Worm (Caenorhabditis elegans): ENCODE results near the gene amph-1.

Gene amph-1

DNA sequence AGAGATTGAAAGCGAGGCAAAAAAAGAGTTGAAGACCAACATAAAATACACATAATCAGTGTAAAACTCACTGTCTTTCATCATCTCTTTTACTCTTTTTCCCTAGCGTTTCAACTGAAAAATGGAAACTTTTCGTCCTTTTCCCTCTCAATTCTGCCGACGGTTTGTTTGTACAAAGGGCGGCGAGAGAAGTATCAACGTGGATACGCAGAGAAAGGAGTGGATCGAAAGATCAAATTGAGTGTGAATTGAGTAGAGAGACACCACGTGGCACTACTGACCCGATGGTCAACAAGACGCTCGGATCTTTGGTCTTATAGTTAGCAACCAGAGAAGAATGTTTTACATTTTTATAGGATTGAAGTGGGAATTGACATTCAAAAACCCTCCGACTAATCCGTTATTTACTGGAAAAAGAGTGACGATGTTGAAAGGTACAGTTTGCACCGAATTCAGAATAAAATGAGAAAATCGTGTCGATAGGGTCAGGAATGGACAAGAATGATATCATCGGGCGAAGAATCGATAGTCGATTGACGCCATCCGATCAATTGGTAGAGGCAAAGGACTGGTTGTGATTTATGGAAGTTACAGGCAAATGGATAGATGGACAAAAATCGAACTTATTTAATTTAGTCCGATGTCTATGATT, 23.5 kb upstream of the amph-1 start (continued):
- TF ChIP-seq lin-39 (tag; optimal IDR thresholded peaks at IDR 0.05), result no peak

DNA sequence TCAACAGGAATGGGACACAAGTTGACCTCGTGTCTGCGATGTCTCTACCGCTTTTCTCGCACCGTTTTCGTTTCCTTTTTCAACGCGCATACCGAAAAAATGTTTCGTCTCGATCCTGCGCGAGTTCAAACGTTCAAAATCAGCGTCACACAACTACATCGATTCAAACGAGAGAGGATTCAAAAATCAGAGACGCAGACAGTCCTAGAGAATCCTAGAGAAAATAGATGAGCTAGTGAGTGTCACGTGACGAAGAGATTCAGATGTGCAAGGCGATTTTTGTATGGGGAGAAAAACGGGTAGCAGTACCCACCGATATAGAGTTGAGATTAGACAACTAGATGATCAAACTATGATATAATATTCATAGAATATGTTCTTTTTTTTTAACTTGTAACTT, 22.3 kb upstream of the amph-1 start:
- TF ChIP-seq nhr-237 (tag; optimal IDR thresholded peaks at IDR 0.05) (no peak), ama-1 (optimal IDR thresholded peaks at IDR 0.05) (peak; percentile 39), jun-1 (tag; optimal IDR thresholded peaks at IDR 0.05) (no peak), ceh-82 (tag; optimal IDR thresholded peaks at IDR 0.05) (no peak), egl-27 (tag; optimal IDR thresholded peaks at IDR 0.05) (no peak), lsy-12 (tag; optimal IDR thresholded peaks at IDR 0.05) (peak; percentile 38), nhr-25 (tag; optimal IDR thresholded peaks at IDR 0.05) (peak; percentile 42), eor-1 (tag; optimal IDR thresholded peaks at IDR 0.05) (no peak), nhr-11 (tag; optimal IDR thresholded peaks at IDR 0.05) (no peak), elt-1 (tag; optimal IDR thresholded peaks at IDR 0.05) (peak; percentile 70), nhr-76 (tag; optimal IDR thresholded peaks at IDR 0.05) (no peak), nhr-43 (tag; optimal IDR thresholded peaks at IDR 0.05; ENCODE audit: poor library complexity, severe bottlenecking) (peak; percentile 80), nfya-1 (tag; optimal IDR thresholded peaks at IDR 0.05; ENCODE audit: insufficient read depth) (no peak), ceh-9 (tag; optimal IDR thresholded peaks at IDR 0.05) (no peak), elt-3 (tag; optimal IDR thresholded peaks at IDR 0.05) (no peak), ztf-4 (tag; optimal IDR thresholded peaks at IDR 0.05) (no peak), skn-1 (tag; optimal IDR thresholded peaks at IDR 0.05) (no peak), snpc-4 (tag; optimal IDR thresholded peaks at IDR 0.05) (no peak), nhr-28 (tag; optimal IDR thresholded peaks at IDR 0.05) (no peak), nhr-12 (tag; optimal IDR thresholded peaks at IDR 0.05) (no peak), fkh-2 (tag; optimal IDR thresholded peaks at IDR 0.05) (no peak), ceh-28 (tag; optimal IDR thresholded peaks at IDR 0.05) (peak; percentile 37), mdl-1 (tag; optimal IDR thresholded peaks at IDR 0.05) (peak; percentile 64), nhr-23 (tag; optimal IDR thresholded peaks at IDR 0.05) (peak; percentile 78), pha-4 (tag; optimal IDR thresholded peaks at IDR 0.05) (no peak), aly-2 (tag; optimal IDR thresholded peaks at IDR 0.05) (no peak), tbx-2 (tag; optimal IDR thresholded peaks at IDR 0.05) (no peak), zag-1 (tag; optimal IDR thresholded peaks at IDR 0.05) (no peak), hmg-11 (tag; optimal IDR thresholded peaks at IDR 0.05) (peak; percentile 22), ceh-16 (tag; optimal IDR thresholded peaks at IDR 0.05) (no peak), ztf-11 (tag; optimal IDR thresholded peaks at IDR 0.05) (no peak), R02D3.7 (tag; optimal IDR thresholded peaks at IDR 0.05) (peak; percentile 19), ZK546.5 (tag; optimal IDR thresholded peaks at IDR 0.05) (no peak)

DNA sequence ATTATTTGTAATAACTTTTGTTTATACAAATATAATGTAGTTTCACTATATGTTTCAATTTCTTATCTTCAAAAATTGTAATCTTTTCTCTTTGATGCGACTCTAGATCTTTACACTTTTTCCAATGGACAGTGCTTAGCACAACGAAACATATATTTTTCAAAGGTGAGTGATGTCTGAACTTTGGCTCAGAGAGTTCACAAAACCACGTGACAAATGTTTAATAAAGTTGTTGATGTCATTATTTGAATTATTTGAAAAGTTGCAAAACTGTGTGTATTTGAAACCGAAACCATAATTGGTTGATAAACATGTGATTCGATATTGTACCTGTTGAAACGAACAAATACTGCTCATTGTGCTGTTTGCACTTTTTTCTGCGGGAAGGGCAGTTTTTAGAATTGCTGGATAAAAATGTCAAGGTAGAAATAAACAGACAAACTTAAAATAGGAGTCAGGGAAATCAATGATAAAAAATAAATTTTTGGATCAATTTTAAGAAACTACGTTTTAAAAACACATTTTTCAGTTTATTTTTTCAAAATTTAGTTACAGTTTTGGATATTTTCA, 20.5 kb upstream of the amph-1 start:
- TF ChIP-seq nhr-76 (tag; optimal IDR thresholded peaks at IDR 0.05) (no peak), jun-1 (tag; optimal IDR thresholded peaks at IDR 0.05) (peak; percentile 52), elt-2 (tag; optimal IDR thresholded peaks at IDR 0.05) (peak; percentile 56), mml-1 (tag; optimal IDR thresholded peaks at IDR 0.05) (no peak), ztf-4 (tag; optimal IDR thresholded peaks at IDR 0.05) (no peak), tbx-2 (tag; optimal IDR thresholded peaks at IDR 0.05) (no peak), ama-1 (optimal IDR thresholded peaks at IDR 0.05) (no peak), lin-15B (tag; optimal IDR thresholded peaks at IDR 0.05) (no peak), ZK546.5 (tag; optimal IDR thresholded peaks at IDR 0.05) (no peak), pha-4 (tag; optimal IDR thresholded peaks at IDR 0.05) (peak; percentile 60), nhr-25 (tag; optimal IDR thresholded peaks at IDR 0.05) (no peak), ztf-11 (tag; optimal IDR thresholded peaks at IDR 0.05) (no peak), nhr-77 (tag; optimal IDR thresholded peaks at IDR 0.05) (no peak), nhr-237 (tag; optimal IDR thresholded peaks at IDR 0.05) (no peak), nhr-12 (tag; optimal IDR thresholded peaks at IDR 0.05) (no peak), nfya-1 (tag; optimal IDR thresholded peaks at IDR 0.05; ENCODE audit: insufficient read depth) (peak; percentile 18), pqm-1 (tag; optimal IDR thresholded peaks at IDR 0.05) (peak; percentile 82)

Data from whole organism, L3 larva.